Worm (Caenorhabditis elegans): Measurements from ENCODE around the gene T05G5.1.
A peak's percentile ranks its signal among the peaks of the same experiment; 100 is the strongest.

Gene T05G5.1

ce11 chrIII:9717243-9717642, 25.9 kb downstream of the T05G5.1 start:
- TF ChIP-seq F33H1.4 (GFP tag; IDR thresholded peaks at IDR 0.05) = peak; percentile 64
- no peak for TF ChIP-seq somi-1 (GFP tag; optimal IDR thresholded peaks at IDR 0.05)
- TF ChIP-seq lag-1 (GFP tag; IDR thresholded peaks at IDR 0.05) = no peak
- no peak for TF ChIP-seq dpff-1 (tag; optimal IDR thresholded peaks at IDR 0.05)
- no peak for TF ChIP-seq ceh-100 (GFP tag; IDR thresholded peaks at IDR 0.05)
- peak; percentile 77 for TF ChIP-seq lsl-1 (GFP tag; optimal IDR thresholded peaks at IDR 0.05)
- peak in 1 of 2 experiments; percentile 41 for TF ChIP-seq rec-8 (tag; optimal IDR thresholded peaks at IDR 0.05)
- 0 out of 2 replicates have a peak, but pooled peaks have one; percentile 26 for TF ChIP-seq Y79H2A.3 (GFP tag; conservative IDR thresholded peaks at IDR 0.05)
- no peak for TF ChIP-seq F22D6.2 (tag; optimal IDR thresholded peaks at IDR 0.05)
- TF ChIP-seq D2030.7 (GFP tag; IDR thresholded peaks at IDR 0.05) = peak; percentile 87
- TF ChIP-seq aptf-2 (GFP tag; conservative IDR thresholded peaks at IDR 0.05) = no peak
- TF ChIP-seq ceh-40 (GFP tag; IDR thresholded peaks at IDR 0.05) = no peak
- no peak for TF ChIP-seq ztf-22 (GFP tag; optimal IDR thresholded peaks at IDR 0.05)
- no peak for TF ChIP-seq pha-4 (tag; optimal IDR thresholded peaks at IDR 0.05)
- no peak for TF ChIP-seq Y67H2A.10 (GFP tag; conservative IDR thresholded peaks at IDR 0.05)
- no peak for TF ChIP-seq chd-7 (tag; optimal IDR thresholded peaks at IDR 0.05)
- TF ChIP-seq xnd-1 (tag; optimal IDR thresholded peaks at IDR 0.05) = peak; percentile 62
- peak; percentile 9 for TF ChIP-seq efl-1 (GFP tag; optimal IDR thresholded peaks at IDR 0.05)
- no peak for TF ChIP-seq F57A8.1 (GFP tag; optimal IDR thresholded peaks at IDR 0.05)
- TF ChIP-seq ceh-58 (GFP tag; IDR thresholded peaks at IDR 0.05) = no peak
- no peak for TF ChIP-seq zfh-2 (GFP tag; conservative IDR thresholded peaks at IDR 0.05)
- TF ChIP-seq ama-1 (optimal IDR thresholded peaks at IDR 0.05) = peak; percentile 95
- no peak for TF ChIP-seq ama-1 (GFP tag; optimal IDR thresholded peaks at IDR 0.05)
- no peak for TF ChIP-seq nfya-2 (GFP tag; IDR thresholded peaks at IDR 0.05)
- no peak for TF ChIP-seq sea-2 (GFP tag; IDR thresholded peaks at IDR 0.05)
- peak; percentile 65 for TF ChIP-seq lin-54 (GFP tag; optimal IDR thresholded peaks at IDR 0.05)
- no peak for TF ChIP-seq nfya-1 (tag; optimal IDR thresholded peaks at IDR 0.05; ENCODE audit: borderline replicate concordance, insufficient read depth)
- no peak for TF ChIP-seq nhr-120 (GFP tag; IDR thresholded peaks at IDR 0.05)
- peak; percentile 67 for TF ChIP-seq F49E8.2 (tag; optimal IDR thresholded peaks at IDR 0.05; ENCODE audit: insufficient read depth)
- no peak for TF ChIP-seq B0019.2 (GFP tag; conservative IDR thresholded peaks at IDR 0.05)
- TF ChIP-seq ztf-6 (GFP tag; IDR thresholded peaks at IDR 0.05) = no peak
- no peak for TF ChIP-seq aptf-3 (GFP tag; IDR thresholded peaks at IDR 0.05)
- peak; percentile 20 for TF ChIP-seq akir-1 (GFP tag; optimal IDR thresholded peaks at IDR 0.05)
- TF ChIP-seq F10E7.11 (tag; optimal IDR thresholded peaks at IDR 0.05) = peak; percentile 17
- no peak for TF ChIP-seq ets-4 (GFP tag; optimal IDR thresholded peaks at IDR 0.05)
- TF ChIP-seq C17E4.6 (GFP tag; IDR thresholded peaks at IDR 0.05) = peak; percentile 55; the same call in 1 of the 2 replicates
- TF ChIP-seq him-1 (tag; optimal IDR thresholded peaks at IDR 0.05) = peak; percentile 97
- peak; percentile 19 for TF ChIP-seq atf-7 (tag; optimal IDR thresholded peaks at IDR 0.05)
- no peak for TF ChIP-seq attf-5 (GFP tag; optimal IDR thresholded peaks at IDR 0.05)
- TF ChIP-seq madf-6 (GFP tag; IDR thresholded peaks at IDR 0.05) = peak; percentile 92
- peak; percentile 87 for TF ChIP-seq B0336.3 (GFP tag; IDR thresholded peaks at IDR 0.05)
- no peak for TF ChIP-seq ztf-3 (GFP tag; optimal IDR thresholded peaks at IDR 0.05)
- TF ChIP-seq mel-28 (tag; optimal IDR thresholded peaks at IDR 0.05; ENCODE audit: borderline replicate concordance) = no peak
- TF ChIP-seq madf-10 (tag; optimal IDR thresholded peaks at IDR 0.05) = no peak
- no peak for TF ChIP-seq ztf-28 (GFP tag; IDR thresholded peaks at IDR 0.05)
- peak; percentile 66 for TF ChIP-seq lin-40 (tag; optimal IDR thresholded peaks at IDR 0.05)
- TF ChIP-seq attf-6 (GFP tag; IDR thresholded peaks at IDR 0.05) = peak; percentile 87
- 0 out of 2 replicates have a peak, but pooled peaks have one; percentile 55 for TF ChIP-seq F39B2.1 (GFP tag; IDR thresholded peaks at IDR 0.05)
- peak; percentile 27 for TF ChIP-seq ceh-79 (tag; optimal IDR thresholded peaks at IDR 0.05)
- peak; percentile 37; the same call in 1 of the 2 replicates for TF ChIP-seq madf-8 (GFP tag; conservative IDR thresholded peaks at IDR 0.05)

Data from whole organism, young adult.